Worm (Caenorhabditis elegans) whole organism, late embryonic: ENCODE data around the gene arx-2.

Experiments used
- C08G9.2 ChIP-seq: sonication (generic microtip); optimal IDR thresholded peaks from 2 replicates; lab custom pipeline; 2016; ENCODE audit warnings: mild to moderate bottlenecking, missing genetic modification characterization, moderate library complexity, missing compliant biosample characterization
- C38D4.7 ChIP-seq: fragments of 200-800 bp; sonication (Bioruptor generic); optimal IDR thresholded peaks from 2 replicates; lab custom pipeline; 2018; ENCODE audit warnings: mild to moderate bottlenecking, missing genetic modification characterization, moderate library complexity, missing compliant biosample characterization
- K09A11.1 ChIP-seq: sonication (generic microtip); optimal IDR thresholded peaks from 2 replicates; lab custom pipeline; 2017; ENCODE audit warnings: antibody characterized with exemption, mild to moderate bottlenecking, missing genetic modification characterization, missing compliant biosample characterization; ENCODE audit not compliant: insufficient read depth
- Y22D7AL.16 ChIP-seq: sonication (generic microtip); optimal IDR thresholded peaks from 2 replicates; lab custom pipeline; 2016; ENCODE audit warnings: missing genetic modification characterization, missing compliant biosample characterization
- ahr-1 ChIP-seq: sonication (generic microtip); optimal IDR thresholded peaks from 2 replicates; lab custom pipeline; 2016; ENCODE audit warnings: missing genetic modification characterization, missing compliant biosample characterization
- ama-1 ChIP-seq: fragments of 150-350 bp; optimal IDR thresholded peaks from 2 replicates; lab custom pipeline; 2014
- ceh-14 ChIP-seq: sonication (generic microtip); optimal IDR thresholded peaks from 2 replicates; lab custom pipeline; 2016; ENCODE audit warnings: missing genotype, missing genetic modification characterization, missing compliant biosample characterization
- ceh-30 ChIP-seq: fragments of 150-350 bp; optimal IDR thresholded peaks from 2 replicates; lab custom pipeline; 2014; ENCODE audit warnings: missing biosample characterization, missing genetic modification characterization
- ceh-48 ChIP-seq: sonication (generic microtip); optimal IDR thresholded peaks from 2 replicates; lab custom pipeline; 2016; ENCODE audit warnings: missing genetic modification characterization, inconsistent platforms, missing compliant biosample characterization
- ceh-9 ChIP-seq: sonication (generic microtip); optimal IDR thresholded peaks from 2 replicates; lab custom pipeline; 2016; ENCODE audit warnings: mild to moderate bottlenecking, missing genetic modification characterization, inconsistent platforms, missing compliant biosample characterization
- che-1 ChIP-seq: sonication (generic microtip); optimal IDR thresholded peaks from 2 replicates; lab custom pipeline; 2016; ENCODE audit warnings: mild to moderate bottlenecking, missing genetic modification characterization, missing compliant biosample characterization
- elt-4 ChIP-seq: sonication (generic microtip); optimal IDR thresholded peaks from 2 replicates; lab custom pipeline; 2016; ENCODE audit warnings: missing genetic modification characterization, missing compliant biosample characterization
- eyg-1 ChIP-seq: sonication (generic microtip); optimal IDR thresholded peaks from 2 replicates; lab custom pipeline; 2016; ENCODE audit warnings: missing genotype, missing genetic modification characterization, missing compliant biosample characterization
- gmeb-2 ChIP-seq: sonication (generic microtip); optimal IDR thresholded peaks from 2 replicates; lab custom pipeline; 2016; ENCODE audit warnings: missing genetic modification characterization, inconsistent platforms, missing compliant biosample characterization
- hlh-15 ChIP-seq: sonication (generic microtip); optimal IDR thresholded peaks from 2 replicates; lab custom pipeline; 2016; ENCODE audit warnings: missing genetic modification characterization, missing compliant biosample characterization
- hlh-30 ChIP-seq: sonication (generic microtip); optimal IDR thresholded peaks from 2 replicates; lab custom pipeline; 2017; ENCODE audit warnings: antibody characterized with exemption, missing genetic modification characterization, missing compliant biosample characterization; ENCODE audit not compliant: insufficient read depth
- hlh-6 ChIP-seq: sonication (generic microtip); optimal IDR thresholded peaks from 2 replicates; lab custom pipeline; 2016; ENCODE audit warnings: missing genotype, missing genetic modification characterization, missing compliant biosample characterization
- lim-6 ChIP-seq: sonication (generic microtip); optimal IDR thresholded peaks from 2 replicates; lab custom pipeline; 2016; ENCODE audit warnings: missing genetic modification characterization, missing compliant biosample characterization
- lin-11 ChIP-seq: fragments of 200-800 bp; sonication (Bioruptor generic); optimal IDR thresholded peaks from 2 replicates; lab custom pipeline; 2018; ENCODE audit warnings: mild to moderate bottlenecking, missing genetic modification characterization, missing compliant biosample characterization
- mec-3 ChIP-seq: sonication (generic microtip); optimal IDR thresholded peaks from 2 replicates; lab custom pipeline; 2016; ENCODE audit warnings: borderline replicate concordance, missing genetic modification characterization, missing compliant biosample characterization
- nfya-1 ChIP-seq: sonication (generic microtip); optimal IDR thresholded peaks from 2 replicates; lab custom pipeline; 2017; ENCODE audit warnings: missing genetic modification characterization, mild to moderate bottlenecking, missing compliant biosample characterization, antibody characterized with exemption, moderate library complexity
- npax-4 ChIP-seq: sonication (generic microtip); optimal IDR thresholded peaks from 2 replicates; lab custom pipeline; 2016; ENCODE audit warnings: missing genetic modification characterization, missing compliant biosample characterization
- odd-2 ChIP-seq: sonication (generic microtip); optimal IDR thresholded peaks from 2 replicates; lab custom pipeline; 2017; ENCODE audit warnings: antibody characterized with exemption, mild to moderate bottlenecking, missing genetic modification characterization, missing compliant biosample characterization
- pat-9 ChIP-seq: fragments of 200-800 bp; sonication (Bioruptor generic); optimal IDR thresholded peaks from 2 replicates; lab custom pipeline; 2018; ENCODE audit warnings: mild to moderate bottlenecking, missing genetic modification characterization, moderate library complexity, missing compliant biosample characterization
- pax-1 ChIP-seq: fragments of 150-350 bp; optimal IDR thresholded peaks from 2 replicates; lab custom pipeline; 2014; ENCODE audit warnings: missing biosample characterization, missing genetic modification characterization
- pha-4 ChIP-seq: fragments of 150-350 bp; optimal IDR thresholded peaks from 2 replicates; lab custom pipeline; 2018; ENCODE audit warnings: missing biosample characterization, missing genetic modification reagents, missing genetic modification characterization
- pqm-1 ChIP-seq: sonication (generic microtip); optimal IDR thresholded peaks from 2 replicates; lab custom pipeline; 2016; ENCODE audit warnings: missing genetic modification characterization, missing compliant biosample characterization
- ref-2 ChIP-seq: sonication (generic microtip); optimal IDR thresholded peaks from 2 replicates; lab custom pipeline; 2016; ENCODE audit warnings: missing genetic modification characterization, missing compliant biosample characterization
- rnt-1 ChIP-seq: sonication (generic microtip); optimal IDR thresholded peaks from 2 replicates; lab custom pipeline; 2016; ENCODE audit warnings: missing genetic modification characterization, missing compliant biosample characterization
- sdc-2 ChIP-seq: sonication (generic microtip); optimal IDR thresholded peaks from 2 replicates; lab custom pipeline; 2016; ENCODE audit warnings: missing genotype, missing genetic modification characterization, missing compliant biosample characterization
- sox-2 ChIP-seq: fragments of 200-800 bp; sonication (Bioruptor generic); IDR thresholded peaks from 2 replicates; pipeline ENCODE4 v1.3.6; 2022; ENCODE audit warnings: missing genetic modification reagents, missing genetic modification characterization, missing compliant biosample characterization
- sox-4 ChIP-seq: sonication (generic microtip); optimal IDR thresholded peaks from 2 replicates; lab custom pipeline; 2017; ENCODE audit warnings: mild to moderate bottlenecking, missing genetic modification characterization, inconsistent platforms, missing compliant biosample characterization
- tbx-2 ChIP-seq: sonication (generic microtip); optimal IDR thresholded peaks from 2 replicates; lab custom pipeline; 2016; ENCODE audit warnings: missing genetic modification characterization, missing compliant biosample characterization
- tbx-7 ChIP-seq: sonication (generic microtip); optimal IDR thresholded peaks from 2 replicates; lab custom pipeline; 2016; ENCODE audit warnings: missing genotype, missing genetic modification characterization, missing compliant biosample characterization
- ttx-3 ChIP-seq: sonication (generic microtip); optimal IDR thresholded peaks from 2 replicates; lab custom pipeline; 2016; ENCODE audit warnings: missing genetic modification reagents, missing genetic modification characterization, missing compliant biosample characterization
- unc-55 ChIP-seq: sonication (generic microtip); optimal IDR thresholded peaks from 2 replicates; lab custom pipeline; 2017; ENCODE audit warnings: missing biosample characterization, missing genetic modification reagents, missing genetic modification characterization
- ztf-16 ChIP-seq: sonication (generic microtip); optimal IDR thresholded peaks from 2 replicates; lab custom pipeline; 2017; ENCODE audit warnings: missing genetic modification characterization, missing compliant biosample characterization

The arx-2 gene

DNA sequence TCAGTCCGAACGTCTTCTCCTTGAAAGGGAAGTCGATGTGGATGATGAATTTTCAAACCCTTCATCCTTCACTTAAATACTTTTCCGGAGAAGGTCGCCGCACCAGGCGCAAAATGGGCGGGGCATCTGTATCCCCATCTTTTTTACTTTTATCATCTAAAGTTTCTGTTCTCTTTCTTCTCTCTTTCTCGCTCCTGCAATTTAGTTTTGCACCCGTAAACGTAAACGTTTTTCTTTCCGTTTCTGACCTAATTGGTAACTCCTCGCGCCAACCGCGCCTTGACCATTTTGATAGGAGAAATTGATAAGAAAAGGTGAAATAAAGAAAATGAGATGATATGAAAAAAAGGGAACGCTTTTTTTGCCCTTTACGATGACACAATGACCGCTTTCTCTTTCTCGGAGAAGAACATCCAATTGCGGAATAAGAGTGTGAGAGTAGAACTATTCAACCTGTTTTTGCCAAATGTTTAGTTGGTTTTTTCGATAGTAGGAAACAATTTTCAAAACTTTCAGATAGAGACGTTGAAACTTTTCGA, 45.3 kb downstream of the arx-2 start, which contains the start of gene col-149:
Gene col-149, minus strand, starts transcription at position 51 of the 539 bp plus-strand sequence.
- no peak for TF ChIP-seq rnt-1 (tag; lab: Kevin White, UChicago)
- no peak for TF ChIP-seq lim-6 (tag; lab: Kevin White, UChicago)
- TF ChIP-seq npax-4 (tag; lab: Kevin White, UChicago) = no peak
- no peak for TF ChIP-seq ref-2 (tag; lab: Kevin White, UChicago)
- no peak for TF ChIP-seq mec-3 (tag; lab: Kevin White, UChicago)

DNA sequence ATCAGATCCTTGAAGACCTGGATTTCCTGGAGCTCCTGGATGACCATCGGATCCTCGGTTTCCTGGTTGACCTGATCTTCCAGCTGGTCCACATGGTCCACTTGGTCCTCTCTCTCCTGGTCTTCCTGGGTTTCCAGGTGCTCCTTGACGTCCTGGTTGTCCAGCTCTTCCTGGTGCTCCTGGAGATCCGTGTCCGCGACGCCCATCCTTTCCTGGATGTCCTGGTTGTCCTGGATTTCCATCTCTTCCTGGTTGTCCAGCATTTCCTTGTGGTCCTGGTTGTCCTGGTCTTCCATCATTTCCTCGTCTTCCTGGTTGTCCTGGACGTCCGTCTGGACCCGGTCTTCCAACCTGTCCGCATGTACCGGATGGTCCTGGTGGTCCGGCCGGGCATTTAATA, 46.3 kb downstream of the arx-2 start:
- TF ChIP-seq ref-2 (tag; lab: Kevin White, UChicago) = no peak
- TF ChIP-seq C08G9.2 = no peak
- TF ChIP-seq pqm-1 (tag; lab: Kevin White, UChicago) = no peak
- TF ChIP-seq sdc-2 = no peak
- TF ChIP-seq pha-4 = no peak
- no peak for TF ChIP-seq Y22D7AL.16
- no peak for TF ChIP-seq nfya-1 (tag; lab: Kevin White, UChicago)
- no peak for TF ChIP-seq pax-1
- no peak for TF ChIP-seq hlh-6 (tag; lab: Kevin White, UChicago)
- no peak for TF ChIP-seq tbx-7 (tag; lab: Kevin White, UChicago)
- TF ChIP-seq ceh-48 (tag; lab: Kevin White, UChicago) = no peak
- TF ChIP-seq ceh-14 (tag; lab: Kevin White, UChicago) = no peak
- TF ChIP-seq che-1 (tag; lab: Kevin White, UChicago) = no peak
- TF ChIP-seq pat-9 (tag; lab: Kevin White, UChicago) = no peak

DNA sequence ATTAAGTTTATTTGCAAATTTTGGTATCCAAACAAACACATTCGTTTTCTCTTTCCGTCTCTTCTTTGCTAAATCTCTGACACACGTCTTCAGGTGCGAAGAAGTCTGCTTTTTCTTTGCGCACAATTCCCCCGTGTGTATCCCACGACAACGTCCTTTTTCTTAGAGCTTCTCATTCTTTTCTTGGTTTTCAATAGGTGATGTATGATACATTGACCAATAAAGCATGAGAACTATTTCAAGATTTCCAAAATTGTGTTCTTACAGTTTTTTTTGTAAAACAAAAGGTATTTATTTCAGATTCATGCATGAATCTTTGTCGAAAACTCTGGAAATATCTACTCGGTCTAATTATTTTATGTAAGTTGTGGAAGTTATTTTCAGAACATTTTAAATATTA, 48.4 kb downstream of the arx-2 start, which contains the start of gene B0024.15:
Gene B0024.15, plus strand, starts transcription at position 301 of the 400 bp plus-strand sequence.
- no peak for TF ChIP-seq hlh-30 (tag; lab: Kevin White, UChicago)
- no peak for TF ChIP-seq odd-2 (tag; lab: Kevin White, UChicago)
- TF ChIP-seq elt-4 (tag; lab: Kevin White, UChicago) = no peak
- TF ChIP-seq C38D4.7 (GFP tag; lab: Kevin White, UChicago) = no peak
- no peak for TF ChIP-seq ttx-3
- no peak for TF ChIP-seq unc-55
- no peak for TF ChIP-seq C08G9.2
- TF ChIP-seq nfya-1 (tag; lab: Kevin White, UChicago) = no peak
- no peak for TF ChIP-seq eyg-1 (tag; lab: Kevin White, UChicago)
- no peak for TF ChIP-seq ztf-16 (tag; lab: Kevin White, UChicago)
- TF ChIP-seq K09A11.1 (tag; lab: Kevin White, UChicago) = no peak
- TF ChIP-seq hlh-15 (tag; lab: Kevin White, UChicago) = no peak
- no peak for TF ChIP-seq ceh-30 (tag; lab: Kevin White, UChicago)
- TF ChIP-seq gmeb-2 (tag; lab: Kevin White, UChicago) = no peak

- TF ChIP-seq sox-4 (tag; lab: Kevin White, UChicago) (no peak), pax-1 (no peak), tbx-7 (tag; lab: Kevin White, UChicago) (no peak), ceh-30 (tag; lab: Kevin White, UChicago) (no peak), tbx-2 (tag; lab: Kevin White, UChicago) (no peak), pqm-1 (tag; lab: Kevin White, UChicago) (no peak), ahr-1 (no peak), ceh-9 (no peak), sox-2 (GFP tag; lab: Robert Waterston, UW) (no peak), C38D4.7 (GFP tag; lab: Kevin White, UChicago) (no peak), K09A11.1 (tag; lab: Kevin White, UChicago) (no peak), lin-11 (no peak), ama-1 (no peak), ceh-14 (tag; lab: Kevin White, UChicago) (no peak), ceh-48 (tag; lab: Kevin White, UChicago) (no peak)
These were observed 50.9 kb downstream of the arx-2 start, which contains the start of gene B0024.3 for ce11 chrV:10287260-10287659. TSS of gene B0024.3 (plus strand) at chrV:10287560.
